Worm (Caenorhabditis elegans) whole organism, L4/young adult: ENCODE measurements around the gene col-147.

ENCODE experiments used
- W03F9.2 ChIP-seq: fragments of 150-350 bp; optimal IDR thresholded peaks from 2 replicates; lab custom pipeline; 2014; ENCODE audit warnings: missing biosample characterization, missing genetic modification characterization
- dao-5 ChIP-seq: sonication (generic microtip); optimal IDR thresholded peaks from 2 replicates; lab custom pipeline; 2016; ENCODE audit warnings: missing genotype, missing genetic modification characterization, moderate library complexity, missing compliant biosample characterization
- him-1 ChIP-seq: sonication (generic microtip); optimal IDR thresholded peaks from 2 replicates; lab custom pipeline; 2016; ENCODE audit warnings: missing genotype, missing genetic modification reagents, missing genetic modification characterization, missing compliant biosample characterization

ce11 chrV:9630944-9631343 lies 2.2 kb downstream of the col-147 start, which contains the start of gene T06E4.5:
- no peak for TF ChIP-seq him-1 (tag; lab: Kevin White, UChicago)
- no peak for TF ChIP-seq W03F9.2 (tag; lab: Kevin White, UChicago)
- TF ChIP-seq dao-5: no peak
